Fruit fly (Drosophila melanogaster) whole organism, pupa: ENCODE results near the gene CG34012.

Experiments
- CG10348 ChIP-seq: fragments of 200-800 bp; sonication (Bioruptor generic); IDR thresholded peaks from 2 replicates; pipeline ENCODE4 v1.3.6; 2022; ENCODE audit warnings: missing biosample characterization, missing genetic modification characterization
- CG12605 ChIP-seq: fragments of 200-800 bp; sonication (Bioruptor generic); IDR thresholded peaks from 2 replicates; pipeline ENCODE4 v1.3.6; 2022; ENCODE audit warnings: missing biosample characterization, missing genetic modification characterization
- CG13204 ChIP-seq: fragments of 200-800 bp; sonication (Bioruptor generic); optimal IDR thresholded peaks from 2 replicates; lab custom pipeline; 2018; ENCODE audit warnings: missing biosample characterization, mild to moderate bottlenecking, missing genetic modification characterization, moderate library complexity
- CG14655 ChIP-seq: fragments of 200-800 bp; sonication (Bioruptor generic); optimal IDR thresholded peaks from 3 replicates; lab custom pipeline; 2017; ENCODE audit warnings: mild to moderate bottlenecking, missing biosample characterization, missing genetic modification reagents, missing genetic modification characterization
- CG15710 ChIP-seq: fragments of 200-800 bp; sonication (Bioruptor generic); optimal IDR thresholded peaks from 2 replicates; lab custom pipeline; 2018; ENCODE audit warnings: missing biosample characterization, mild to moderate bottlenecking, missing genetic modification characterization, moderate library complexity
- CG17806 ChIP-seq: fragments of 200-800 bp; sonication (Bioruptor generic); optimal IDR thresholded peaks from 2 replicates; lab custom pipeline; 2018; ENCODE audit warnings: missing biosample characterization, mild to moderate bottlenecking, missing genetic modification characterization, moderate library complexity
- CG32121 ChIP-seq: fragments of 200-800 bp; sonication (Bioruptor generic); IDR thresholded peaks from 2 replicates; pipeline ENCODE4 v1.3.6; 2022; ENCODE audit warnings: missing biosample characterization, missing genetic modification characterization
- CG34367 ChIP-seq: fragments of 200-800 bp; sonication (Bioruptor generic); optimal IDR thresholded peaks from 2 replicates; lab custom pipeline; 2018; ENCODE audit warnings: missing biosample characterization, mild to moderate bottlenecking, missing genetic modification characterization
- CG4496 ChIP-seq: fragments of 200-800 bp; sonication (Bioruptor generic); IDR thresholded peaks from 3 replicates; pipeline ENCODE4 v1.3.6; 2022; ENCODE audit warnings: missing biosample characterization, missing genetic modification characterization
- CG8159 ChIP-seq: fragments of 200-800 bp; sonication (Bioruptor generic); optimal IDR thresholded peaks from 3 replicates; lab custom pipeline; 2018; ENCODE audit warnings: missing biosample characterization, mild to moderate bottlenecking, missing genetic modification characterization, moderate library complexity
- CG8301 ChIP-seq: fragments of 200-800 bp; sonication (Bioruptor generic); optimal IDR thresholded peaks from 2 replicates; lab custom pipeline; 2018; ENCODE audit warnings: missing biosample characterization, mild to moderate bottlenecking, missing genetic modification characterization
- CG9948 ChIP-seq: fragments of 200-800 bp; sonication (Bioruptor generic); optimal IDR thresholded peaks from 2 replicates; lab custom pipeline; 2018; ENCODE audit warnings: missing biosample characterization, mild to moderate bottlenecking, missing genetic modification characterization, moderate library complexity
- D1 ChIP-seq: fragments of 200-800 bp; sonication (Bioruptor generic); optimal IDR thresholded peaks from 2 replicates; lab custom pipeline; 2018; ENCODE audit warnings: missing biosample characterization, mild to moderate bottlenecking, missing genetic modification characterization, moderate library complexity
- EcR ChIP-seq: fragments of 200-800 bp; sonication (Bioruptor generic); optimal IDR thresholded peaks from 3 replicates; lab custom pipeline; 2019; ENCODE audit warnings: missing biosample characterization, missing genetic modification characterization, mild to moderate bottlenecking, moderate library complexity, missing genetic modification reagents
- Ets98B ChIP-seq: fragments of 200-800 bp; sonication (Bioruptor generic); IDR thresholded peaks from 2 replicates; pipeline ENCODE4 v1.3.6; 2022; ENCODE audit warnings: missing biosample characterization, missing genetic modification characterization
- Pif1A ChIP-seq: fragments of 200-800 bp; sonication (Bioruptor generic); optimal IDR thresholded peaks from 3 replicates; lab custom pipeline; 2016; ENCODE audit warnings: missing biosample characterization, missing genetic modification characterization
- Pif1B ChIP-seq: fragments of 200-800 bp; sonication (Bioruptor generic); optimal IDR thresholded peaks from 3 replicates; lab custom pipeline; 2016; ENCODE audit warnings: missing biosample characterization, missing genetic modification characterization
- Snoo ChIP-seq: fragments of 200-800 bp; sonication (Bioruptor generic); optimal IDR thresholded peaks from 3 replicates; lab custom pipeline; 2017; ENCODE audit warnings: missing biosample characterization, mild to moderate bottlenecking, missing genetic modification characterization, inconsistent platforms
- fd96Ca ChIP-seq: fragments of 200-800 bp; sonication (Bioruptor generic); IDR thresholded peaks from 3 replicates; pipeline ENCODE4 v1.3.6; 2022; ENCODE audit warnings: missing biosample characterization, missing genetic modification characterization
- gl ChIP-seq: fragments of 200-800 bp; sonication (Bioruptor generic); optimal IDR thresholded peaks from 2 replicates; lab custom pipeline; 2018; ENCODE audit warnings: missing biosample characterization, mild to moderate bottlenecking, missing genetic modification characterization
- rn ChIP-seq: fragments of 200-800 bp; sonication (Bioruptor generic); IDR thresholded peaks from 2 replicates; pipeline ENCODE4 v1.3.6; 2022; ENCODE audit warnings: missing biosample characterization, missing genetic modification characterization

CG34012 gene

DNA sequence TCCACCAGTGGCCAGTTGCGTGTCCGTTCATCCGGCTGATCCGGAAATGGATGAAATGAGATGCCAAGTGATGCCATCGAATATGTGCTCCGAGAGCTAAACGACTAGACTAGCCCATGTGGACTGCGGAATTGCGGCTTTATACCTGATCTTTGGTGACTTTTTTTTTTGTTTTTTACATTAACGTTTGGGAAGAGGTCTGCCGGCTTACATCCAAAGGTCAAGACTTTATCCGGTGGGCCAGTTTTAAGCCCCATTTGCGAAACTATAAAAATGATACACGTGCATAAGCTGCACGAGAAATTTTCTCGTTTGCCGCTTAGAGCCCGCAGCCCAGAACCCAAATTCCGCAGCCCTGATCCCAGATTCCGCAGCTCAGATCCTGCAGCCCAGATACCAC lies 6.4 kb downstream of the CG34012 start, which contains the start of gene Elo68alpha:
Gene Elo68alpha (minus strand): TSS at position 101 of the 400 bp plus-strand sequence.
- TF ChIP-seq CG12605 (GFP tag; lab: Robert Waterston, UW) (no peak), Pif1A (GFP tag; lab: Kevin White, UChicago) (no peak), CG15710 (tag; lab: Kevin White, UChicago) (no peak), fd96Ca (no peak), D1 (tag; lab: Kevin White, UChicago) (no peak), Pif1B (no peak), gl (tag; lab: Kevin White, UChicago) (no peak), CG8159 (tag; lab: Kevin White, UChicago) (no peak), CG8301 (tag; lab: Kevin White, UChicago) (no peak)

DNA sequence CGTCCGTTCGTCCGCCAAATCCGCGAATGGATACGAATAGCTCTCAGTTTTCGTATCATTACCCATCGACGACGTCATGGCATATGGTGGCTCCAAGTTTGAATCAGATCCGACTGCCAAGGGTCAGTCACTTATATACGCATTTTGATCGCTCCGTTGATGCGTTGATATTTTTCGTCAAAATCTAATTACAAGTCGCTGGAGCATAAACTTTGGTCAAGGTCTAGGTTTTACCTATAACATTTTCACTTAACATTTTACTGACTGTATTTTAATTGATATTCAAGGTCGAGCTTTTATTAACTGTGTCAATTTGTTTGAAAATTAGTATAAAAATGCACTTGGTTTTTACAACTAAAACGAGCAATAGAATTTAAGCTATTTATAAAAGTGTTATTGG lies 7.7 kb downstream of the CG34012 start, which contains the start of gene Elo68beta:
Gene Elo68beta (minus strand): TSS at position 101 of the 400 bp plus-strand sequence.
- TF ChIP-seq Pif1B = no peak
- no peak for TF ChIP-seq CG10348 (GFP tag; lab: Robert Waterston, UW)
- TF ChIP-seq Ets98B (GFP tag; lab: Robert Waterston, UW) = no peak
- TF ChIP-seq Snoo (tag; lab: Kevin White, UChicago) = no peak
- no peak for TF ChIP-seq D1 (tag; lab: Kevin White, UChicago)
- TF ChIP-seq CG9948 = no peak
- TF ChIP-seq fd96Ca = no peak
- TF ChIP-seq CG4496 (GFP tag; lab: Robert Waterston, UW) = no peak
- TF ChIP-seq CG17806 (tag; lab: Kevin White, UChicago) = no peak
- TF ChIP-seq CG14655 (GFP tag; lab: Kevin White, UChicago) = no peak
- no peak for TF ChIP-seq CG32121 (GFP tag; lab: Robert Waterston, UW)
- TF ChIP-seq rn = no peak
- TF ChIP-seq EcR (GFP tag; lab: Kevin White, UChicago) = no peak

DNA sequence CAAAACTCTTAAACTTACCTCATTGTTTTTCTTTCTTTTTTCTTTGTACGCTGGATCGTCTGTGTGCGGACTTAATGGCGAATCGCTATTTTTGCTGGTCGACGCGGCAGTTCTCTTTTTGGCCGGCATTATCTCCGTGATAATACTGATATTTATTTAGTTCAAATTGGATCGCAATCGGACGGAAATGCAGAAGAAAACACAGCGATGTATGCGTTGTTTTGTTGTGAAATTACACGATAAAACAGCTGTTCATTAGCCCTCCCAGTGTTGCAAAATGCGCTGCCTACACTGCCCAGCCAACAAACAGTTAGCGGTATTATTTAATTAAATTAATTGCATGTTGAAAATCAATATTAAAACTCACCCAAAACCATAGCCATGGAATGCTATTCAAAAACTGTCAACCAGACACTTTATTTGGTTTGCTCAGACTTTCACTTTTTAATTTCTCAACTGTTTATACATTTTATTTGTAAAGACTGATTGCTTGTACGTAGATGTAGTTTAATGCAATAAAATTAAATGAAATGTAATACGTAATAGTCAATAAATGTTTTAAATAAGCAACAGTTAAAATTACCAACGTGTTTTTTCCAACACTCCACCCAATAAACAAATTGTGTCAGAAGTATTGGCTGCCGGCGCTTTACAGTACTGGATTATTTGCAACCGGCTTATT lies 11.2 kb downstream of the CG34012 start, which contains the start of the genes Irbp18 and APP-BP1:
Gene Irbp18 (minus strand): TSS at position 205 of the 682 bp plus-strand sequence.
Gene APP-BP1 (plus strand): TSS at position 431 of the 682 bp plus-strand sequence.
- TF ChIP-seq CG17806 (tag; lab: Kevin White, UChicago) (peak; percentile 89), CG12605 (GFP tag; lab: Robert Waterston, UW) (peak; percentile 76), Snoo (tag; lab: Kevin White, UChicago) (peak; percentile 93), CG34367 (peak; percentile 91), CG14655 (GFP tag; lab: Kevin White, UChicago) (peak; percentile 94), rn (peak; percentile 77), CG9948 (peak; percentile 91), CG13204 (no peak), D1 (tag; lab: Kevin White, UChicago) (peak; percentile 89), Ets98B (GFP tag; lab: Robert Waterston, UW) (peak; percentile 89), fd96Ca (peak; percentile 91), CG8301 (tag; lab: Kevin White, UChicago) (peak; percentile 93), gl (tag; lab: Kevin White, UChicago) (peak; percentile 80), CG10348 (GFP tag; lab: Robert Waterston, UW) (peak; percentile 72), CG32121 (GFP tag; lab: Robert Waterston, UW) (peak; percentile 89), CG15710 (tag; lab: Kevin White, UChicago) (peak; percentile 90), CG4496 (GFP tag; lab: Robert Waterston, UW) (peak; percentile 93), CG8159 (tag; lab: Kevin White, UChicago) (peak; percentile 91), EcR (GFP tag; lab: Kevin White, UChicago) (no peak), Pif1A (GFP tag; lab: Kevin White, UChicago) (peak; percentile 96), Pif1B (peak; percentile 94)

DNA sequence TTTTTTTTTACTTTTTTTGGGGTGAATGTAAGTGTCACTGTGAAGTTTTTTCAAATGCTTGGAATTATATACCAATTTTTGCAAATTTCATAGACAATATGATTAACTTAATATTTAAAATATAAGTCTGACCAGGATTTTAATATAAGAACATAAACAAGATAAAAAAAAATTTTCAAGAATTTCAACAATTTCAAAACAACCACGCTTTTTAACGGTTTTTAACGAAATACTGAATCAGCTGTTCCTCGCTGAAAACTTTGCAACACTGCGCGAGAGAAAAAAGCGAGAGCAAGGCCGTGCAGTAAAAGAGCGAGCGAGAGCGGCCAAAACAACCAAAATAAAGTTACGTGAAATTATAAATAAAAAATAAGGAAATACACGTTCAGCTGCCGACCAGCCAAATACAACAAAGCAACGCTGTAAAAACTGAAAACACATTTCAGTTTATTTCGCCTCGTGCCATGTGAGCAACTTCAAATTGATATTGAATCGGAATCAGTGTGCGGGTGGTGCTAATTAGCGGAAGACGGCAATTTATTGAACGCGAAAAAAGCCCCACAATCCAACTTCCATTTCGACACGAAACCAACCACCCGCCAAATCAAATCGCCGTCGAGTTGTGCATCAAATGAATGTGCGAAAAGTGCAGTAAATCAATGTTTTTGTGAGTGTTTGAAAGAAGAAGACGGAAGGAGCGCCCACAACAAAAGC lies 13.0 kb downstream of the CG34012 start, which contains the start of the genes CG46439, Iyd and CG33947:
Gene CG46439 (minus strand): TSS at position 51 of the 714 bp plus-strand sequence.
Gene Iyd (minus strand): TSS at position 51 of the 714 bp plus-strand sequence.
Gene CG33947 (plus strand): TSS at position 302 of the 714 bp plus-strand sequence.
- TF ChIP-seq Ets98B (GFP tag; lab: Robert Waterston, UW) (peak; percentile 76), Pif1B (peak; percentile 87), CG10348 (GFP tag; lab: Robert Waterston, UW) (no peak), CG34367 (peak; percentile 51), Pif1A (GFP tag; lab: Kevin White, UChicago) (peak; percentile 88), CG8301 (tag; lab: Kevin White, UChicago) (peak; percentile 76), CG14655 (GFP tag; lab: Kevin White, UChicago) (peak; percentile 74), CG17806 (tag; lab: Kevin White, UChicago) (peak; percentile 61), CG13204 (peak; percentile 13), D1 (tag; lab: Kevin White, UChicago) (peak; percentile 69), CG4496 (GFP tag; lab: Robert Waterston, UW) (peak; percentile 83), gl (tag; lab: Kevin White, UChicago) (peak; percentile 93), CG8159 (tag; lab: Kevin White, UChicago) (peak; percentile 71), CG9948 (peak; percentile 41), Snoo (tag; lab: Kevin White, UChicago) (peak; percentile 42), EcR (GFP tag; lab: Kevin White, UChicago) (no peak), CG12605 (GFP tag; lab: Robert Waterston, UW) (peak; percentile 94), fd96Ca (peak; percentile 82), CG15710 (tag; lab: Kevin White, UChicago) (peak; percentile 61), CG32121 (GFP tag; lab: Robert Waterston, UW) (peak; percentile 69), rn (0 out of 2 replicates have a peak, but pooled peaks have one; percentile 6)
